Worm (Caenorhabditis elegans) whole organism, mixed stage, embryonic: ENCODE results near the gene prkl-1.

Experiments used
- M03D4.4 ChIP-seq: sonication (generic microtip); optimal IDR thresholded peaks from 2 replicates; lab custom pipeline; 2017; ENCODE audit warnings: mild to moderate bottlenecking, missing genetic modification characterization, missing compliant biosample characterization
- bed-3 ChIP-seq: fragments of 200-800 bp; sonication (Bioruptor generic); optimal IDR thresholded peaks from 3 replicates; lab custom pipeline; 2018; ENCODE audit warnings: mild to moderate bottlenecking, missing genetic modification characterization, moderate library complexity, missing compliant biosample characterization
- ceh-39 ChIP-seq: fragments of 150-350 bp; optimal IDR thresholded peaks from 2 replicates; lab custom pipeline; 2014; ENCODE audit warnings: missing biosample characterization, missing genetic modification characterization
- ceh-43 ChIP-seq: fragments of 200-800 bp; sonication (Bioruptor generic); optimal IDR thresholded peaks from 2 replicates; lab custom pipeline; 2018; ENCODE audit warnings: mild to moderate bottlenecking, missing genetic modification characterization, moderate library complexity, missing compliant biosample characterization
- ceh-83 ChIP-seq: fragments of 200-800 bp; sonication (Bioruptor generic); optimal IDR thresholded peaks from 2 replicates; lab custom pipeline; 2018; ENCODE audit warnings: mild to moderate bottlenecking, missing genetic modification characterization, missing compliant biosample characterization
- ces-1 ChIP-seq: fragments of 150-350 bp; optimal IDR thresholded peaks from 2 replicates; lab custom pipeline; 2014; ENCODE audit warnings: missing biosample characterization, missing genetic modification reagents, missing genetic modification characterization
- cnd-1 ChIP-seq: fragments of 200-800 bp; sonication (Bioruptor generic); optimal IDR thresholded peaks from 2 replicates; lab custom pipeline; 2018; ENCODE audit warnings: mild to moderate bottlenecking, missing genetic modification characterization, missing compliant biosample characterization
- drap-1 ChIP-seq: fragments of 200-800 bp; sonication (Bioruptor generic); optimal IDR thresholded peaks from 3 replicates; lab custom pipeline; 2018; ENCODE audit warnings: mild to moderate bottlenecking, missing genetic modification characterization, missing compliant biosample characterization
- elt-1 ChIP-seq: sonication (generic microtip); optimal IDR thresholded peaks from 2 replicates; lab custom pipeline; 2017; ENCODE audit warnings: missing genetic modification characterization, mild to moderate bottlenecking, missing compliant biosample characterization, antibody characterized with exemption, moderate library complexity, borderline replicate concordance; ENCODE audit not compliant: insufficient read depth
- elt-3 ChIP-seq: fragments of 150-350 bp; optimal IDR thresholded peaks from 2 replicates; lab custom pipeline; 2014; ENCODE audit warnings: missing biosample characterization, missing genetic modification characterization
- flh-1 ChIP-seq: fragments of 200-800 bp; sonication (Bioruptor generic); optimal IDR thresholded peaks from 2 replicates; lab custom pipeline; 2018; ENCODE audit warnings: mild to moderate bottlenecking, missing genetic modification characterization, moderate library complexity, missing compliant biosample characterization
- hlh-1 ChIP-seq: fragments of 150-350 bp; optimal IDR thresholded peaks from 2 replicates; lab custom pipeline; 2014; ENCODE audit warnings: missing biosample characterization, missing genetic modification reagents, missing genetic modification characterization
- lin-13 ChIP-seq: fragments of 150-350 bp; optimal IDR thresholded peaks from 2 replicates; lab custom pipeline; 2014; ENCODE audit warnings: missing biosample characterization, missing genetic modification characterization
- lsy-2 ChIP-seq: fragments of 150-350 bp; optimal IDR thresholded peaks from 2 replicates; lab custom pipeline; 2014; ENCODE audit warnings: missing biosample characterization, missing genetic modification characterization
- mab-5 ChIP-seq: fragments of 150-350 bp; optimal IDR thresholded peaks from 2 replicates; lab custom pipeline; 2014; ENCODE audit warnings: missing biosample characterization, missing genetic modification characterization
- mep-1 ChIP-seq: fragments of 150-350 bp; optimal IDR thresholded peaks from 2 replicates; lab custom pipeline; 2017; ENCODE audit warnings: missing biosample characterization, missing genetic modification reagents, missing genetic modification characterization, inconsistent platforms
- mls-2 ChIP-seq: sonication (generic microtip); optimal IDR thresholded peaks from 2 replicates; lab custom pipeline; 2016; ENCODE audit warnings: mild to moderate bottlenecking, missing genetic modification characterization, moderate library complexity, missing compliant biosample characterization
- nhr-12 ChIP-seq: fragments of 150-350 bp; optimal IDR thresholded peaks from 2 replicates; lab custom pipeline; 2014; ENCODE audit warnings: missing biosample characterization, missing genetic modification characterization
- nhr-2 ChIP-seq: fragments of 150-350 bp; optimal IDR thresholded peaks from 2 replicates; lab custom pipeline; 2014; ENCODE audit warnings: missing biosample characterization, missing genetic modification characterization
- nhr-237 ChIP-seq: fragments of 150-350 bp; optimal IDR thresholded peaks from 2 replicates; lab custom pipeline; 2014; ENCODE audit warnings: missing biosample characterization, missing genetic modification characterization
- nhr-28 ChIP-seq: fragments of 150-350 bp; optimal IDR thresholded peaks from 2 replicates; lab custom pipeline; 2014; ENCODE audit warnings: missing biosample characterization, missing genetic modification characterization
- nhr-76 ChIP-seq: sonication (generic microtip); optimal IDR thresholded peaks from 2 replicates; lab custom pipeline; 2017; ENCODE audit warnings: missing biosample characterization, missing genetic modification characterization
- sem-2 ChIP-seq: fragments of 200-800 bp; sonication (Bioruptor generic); optimal IDR thresholded peaks from 2 replicates; lab custom pipeline; 2018; ENCODE audit warnings: mild to moderate bottlenecking, missing genetic modification characterization, missing compliant biosample characterization
- snpc-4 ChIP-seq: fragments of 150-350 bp; optimal IDR thresholded peaks from 2 replicates; lab custom pipeline; 2014; ENCODE audit warnings: missing biosample characterization, missing genetic modification characterization
- sptf-1 ChIP-seq: sonication (generic microtip); optimal IDR thresholded peaks from 2 replicates; lab custom pipeline; 2017; ENCODE audit warnings: mild to moderate bottlenecking, missing genetic modification characterization, moderate library complexity, missing compliant biosample characterization
- unc-120 ChIP-seq: sonication (generic microtip); optimal IDR thresholded peaks from 2 replicates; lab custom pipeline; 2017; ENCODE audit warnings: missing genetic modification characterization, missing compliant biosample characterization; ENCODE audit not compliant: poor library complexity, severe bottlenecking
- unc-39 ChIP-seq: fragments of 150-350 bp; optimal IDR thresholded peaks from 2 replicates; lab custom pipeline; 2014; ENCODE audit warnings: missing biosample characterization, missing genetic modification characterization
- unc-62 ChIP-seq: fragments of 150-350 bp; optimal IDR thresholded peaks from 2 replicates; lab custom pipeline; 2014; ENCODE audit warnings: missing biosample characterization, missing genetic modification reagents, missing genetic modification characterization
- zip-8 ChIP-seq: fragments of 150-350 bp; optimal IDR thresholded peaks from 2 replicates; lab custom pipeline; 2014; ENCODE audit warnings: missing biosample characterization, missing genetic modification characterization
- ztf-11 ChIP-seq: fragments of 150-350 bp; optimal IDR thresholded peaks from 2 replicates; lab custom pipeline; 2014; ENCODE audit warnings: missing biosample characterization, missing genetic modification characterization

Gene prkl-1

ce11 chrIV:6986835-6987234 lies at the start of gene prkl-1:
Gene prkl-1 (minus strand): TSS chrIV:6986935.
- TF ChIP-seq nhr-2: no peak
- no peak for TF ChIP-seq ceh-83 (GFP tag; lab: Kevin White, UChicago)
- no peak for TF ChIP-seq ceh-43 (GFP tag; lab: Kevin White, UChicago)
- no peak for TF ChIP-seq elt-3 (tag; lab: Kevin White, UChicago)
- no peak for TF ChIP-seq ces-1 (GFP tag; lab: Kevin White, UChicago)
- TF ChIP-seq flh-1 (GFP tag; lab: Kevin White, UChicago): no peak
- no peak for TF ChIP-seq lin-13
- no peak for TF ChIP-seq nhr-12 (tag; lab: Kevin White, UChicago)
- no peak for TF ChIP-seq hlh-1 (tag; lab: Kevin White, UChicago)
- no peak for TF ChIP-seq bed-3 (GFP tag; lab: Kevin White, UChicago)
- no peak for TF ChIP-seq drap-1 (GFP tag; lab: Kevin White, UChicago)
- no peak for TF ChIP-seq nhr-28 (tag; lab: Kevin White, UChicago)
- no peak for TF ChIP-seq ztf-11 (tag; lab: Kevin White, UChicago)
- no peak for TF ChIP-seq sptf-1 (tag; lab: Kevin White, UChicago)
- TF ChIP-seq mab-5 (tag; lab: Kevin White, UChicago): no peak
- TF ChIP-seq mls-2 (tag; lab: Kevin White, UChicago): no peak
- TF ChIP-seq lsy-2 (tag; lab: Kevin White, UChicago): no peak
- TF ChIP-seq unc-120: no peak

DNA sequence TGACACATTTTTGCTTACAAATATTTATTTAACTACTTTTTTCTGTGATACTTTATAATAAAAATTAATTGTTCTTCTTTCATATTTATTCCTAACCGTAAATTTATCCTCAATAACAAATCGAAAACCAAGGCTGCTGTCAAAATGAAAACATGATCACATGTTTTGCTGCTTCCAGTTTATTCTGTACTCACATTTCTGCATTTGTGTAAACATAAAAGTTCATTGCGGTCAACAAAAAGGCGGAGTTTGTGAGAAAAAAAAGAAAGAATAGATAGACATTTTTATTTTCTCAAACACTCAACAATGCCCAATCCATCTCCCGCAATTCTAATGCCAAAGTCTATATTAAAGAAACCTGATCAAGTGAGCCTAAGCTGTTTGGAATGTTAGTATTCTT lies 49.1 kb upstream of the prkl-1 start, which contains the start of gene C06G3.3:
C06G3.3 (plus strand) TSS at position 301 of the 400 bp plus-strand sequence.
- TF ChIP-seq cnd-1 (tag; lab: Kevin White, UChicago) (no peak), flh-1 (GFP tag; lab: Kevin White, UChicago) (no peak), lsy-2 (tag; lab: Kevin White, UChicago) (no peak)
- TF ChIP-seq, all 35 proteins: peak for 0

- no peak for TF ChIP-seq flh-1 (GFP tag; lab: Kevin White, UChicago)
Observed at ce11 chrIV:7032459-7032858, 45.7 kb upstream of the prkl-1 start, which contains the start of gene C06G3.8. Gene C06G3.8 (minus strand): TSS chrIV:7032559.

ce11 chrIV:7031019-7031418 lies 44.3 kb upstream of the prkl-1 start:
- no peak for TF ChIP-seq bed-3 (GFP tag; lab: Kevin White, UChicago)
- no peak for TF ChIP-seq mab-5 (tag; lab: Kevin White, UChicago)
- no peak for TF ChIP-seq nhr-237
- no peak for TF ChIP-seq elt-1 (tag; lab: Kevin White, UChicago)
- no peak for TF ChIP-seq sem-2
- no peak for TF ChIP-seq lsy-2 (tag; lab: Kevin White, UChicago)
- no peak for TF ChIP-seq sptf-1 (tag; lab: Kevin White, UChicago)

DNA sequence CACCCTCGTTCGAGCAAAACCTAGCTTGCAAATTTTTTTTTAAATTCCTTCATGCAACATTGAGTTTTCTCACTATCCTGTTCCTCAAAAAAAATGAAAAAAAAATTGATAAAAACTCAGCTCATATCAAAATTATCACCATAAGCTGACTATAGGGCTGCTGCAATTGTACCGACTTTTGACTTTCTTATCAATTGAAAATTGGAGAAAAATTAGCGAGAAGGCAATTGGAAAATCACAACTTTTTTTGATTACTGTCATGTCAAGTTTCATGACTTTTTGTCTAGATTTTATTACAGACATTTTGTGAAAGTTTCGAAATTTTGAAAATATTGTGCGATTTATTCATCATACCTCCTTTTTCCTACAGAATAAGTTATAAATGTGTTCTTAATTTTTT lies 39.1 kb upstream of the prkl-1 start:
- TF ChIP-seq mep-1 (no peak), nhr-76 (tag; lab: Kevin White, UChicago) (no peak), M03D4.4 (no peak), ceh-39 (tag; lab: Kevin White, UChicago) (no peak), unc-62 (no peak), ces-1 (GFP tag; lab: Kevin White, UChicago) (no peak), snpc-4 (no peak), zip-8 (tag; lab: Kevin White, UChicago) (no peak), hlh-1 (tag; lab: Kevin White, UChicago) (no peak), nhr-28 (tag; lab: Kevin White, UChicago) (no peak), sptf-1 (tag; lab: Kevin White, UChicago) (no peak), mab-5 (tag; lab: Kevin White, UChicago) (no peak), bed-3 (GFP tag; lab: Kevin White, UChicago) (no peak), elt-1 (tag; lab: Kevin White, UChicago) (no peak), drap-1 (GFP tag; lab: Kevin White, UChicago) (no peak), unc-120 (no peak), ceh-43 (GFP tag; lab: Kevin White, UChicago) (no peak), unc-39 (tag; lab: Kevin White, UChicago) (no peak), nhr-12 (tag; lab: Kevin White, UChicago) (no peak), sem-2 (no peak)
- TF ChIP-seq, all 35 proteins: peak for 0
